Worm (Caenorhabditis elegans) whole organism, L4 larva: ENCODE data around the gene Y71H10B.1.

ENCODE experiments used
- F44E2.7 ChIP-seq: fragments of 200-800 bp; sonication (Bioruptor generic); IDR thresholded peaks from 2 replicates; pipeline ENCODE4 v2.1.2; 2022; ENCODE audit warnings: missing genetic modification characterization, missing compliant biosample characterization
- F49E8.2 ChIP-seq: sonication (generic microtip); optimal IDR thresholded peaks from 2 replicates; lab custom pipeline; 2016; ENCODE audit warnings: missing compliant biosample characterization, mild to moderate bottlenecking, missing genetic modification characterization, borderline replicate concordance
- R02D3.7 ChIP-seq: fragments of 150-350 bp; sonication (generic microtip); optimal IDR thresholded peaks from 3 replicates; lab custom pipeline; 2014; ENCODE audit warnings: missing biosample characterization, missing genetic modification characterization
- T20F7.1 ChIP-seq: fragments of 200-800 bp; sonication (Bioruptor generic); optimal IDR thresholded peaks from 2 replicates; lab custom pipeline; 2018; ENCODE audit warnings: mild to moderate bottlenecking, missing genetic modification characterization, missing compliant biosample characterization
- T26A8.4 ChIP-seq: fragments of 200-800 bp; sonication (Bioruptor generic); IDR thresholded peaks from 2 replicates; pipeline ENCODE4 v1.3.6; 2022; ENCODE audit warnings: missing genetic modification characterization, missing compliant biosample characterization
- Y48G9A.11 ChIP-seq: fragments of 200-800 bp; sonication (Bioruptor generic); IDR thresholded peaks from 2 replicates; pipeline ENCODE4 v1.3.6; 2022; ENCODE audit warnings: missing genetic modification reagents, missing genetic modification characterization, missing compliant biosample characterization
- Y5F2A.4 ChIP-seq: fragments of 200-800 bp; sonication (Bioruptor generic); optimal IDR thresholded peaks from 2 replicates; lab custom pipeline; 2018; ENCODE audit warnings: mild to moderate bottlenecking, missing genetic modification characterization, missing compliant biosample characterization
- ZK337.2 ChIP-seq: fragments of 200-800 bp; sonication (Bioruptor generic); IDR thresholded peaks from 2 replicates; pipeline ENCODE4 v1.3.6; 2022; ENCODE audit warnings: missing genetic modification reagents, missing genetic modification characterization, missing compliant biosample characterization
- aha-1 ChIP-seq: fragments of 150-350 bp; peaks from one replicate; lab custom pipeline; 2014; ENCODE audit warnings: missing biosample characterization, missing genetic modification characterization
- aly-2 ChIP-seq: sonication (generic microtip); optimal IDR thresholded peaks from 2 replicates; lab custom pipeline; 2018; ENCODE audit warnings: missing biosample characterization, missing genetic modification characterization
- ceh-28 ChIP-seq: fragments of 150-350 bp; optimal IDR thresholded peaks from 2 replicates; lab custom pipeline; 2014; ENCODE audit warnings: missing biosample characterization, missing genetic modification reagents, missing genetic modification characterization
- ces-1 ChIP-seq: fragments of 150-350 bp; sonication (generic microtip); optimal IDR thresholded peaks from 4 replicates; lab custom pipeline; 2014; ENCODE audit warnings: missing biosample characterization, missing genetic modification reagents, missing genetic modification characterization
- daf-19 ChIP-seq: fragments of 200-800 bp; sonication (Bioruptor generic); conservative IDR thresholded peaks from 2 replicates; pipeline ENCODE4 v1.3.6; 2022; ENCODE audit warnings: missing genetic modification characterization, missing compliant biosample characterization
- dpl-1 ChIP-seq: fragments of 150-350 bp; optimal IDR thresholded peaks from 2 replicates; lab custom pipeline; 2014; ENCODE audit warnings: missing biosample characterization, missing genetic modification reagents, missing genetic modification characterization
- duxl-1 ChIP-seq: sonication (generic microtip); optimal IDR thresholded peaks from 2 replicates; lab custom pipeline; 2016; ENCODE audit warnings: mild to moderate bottlenecking, missing genetic modification characterization, moderate library complexity, missing compliant biosample characterization; ENCODE audit not compliant: poor library complexity
- egl-43 ChIP-seq: fragments of 200-800 bp; sonication (Bioruptor generic); IDR thresholded peaks from 2 replicates; pipeline ENCODE4 v1.3.6; 2022; ENCODE audit warnings: missing genetic modification reagents, missing genetic modification characterization, missing compliant biosample characterization
- fkh-10 ChIP-seq: fragments of 150-350 bp; optimal IDR thresholded peaks from 2 replicates; lab custom pipeline; 2014; ENCODE audit warnings: missing biosample characterization, missing genetic modification reagents, missing genetic modification characterization
- gei-8 ChIP-seq: fragments of 200-800 bp; sonication (Bioruptor generic); optimal IDR thresholded peaks from 2 replicates; lab custom pipeline; 2018; ENCODE audit warnings: mild to moderate bottlenecking, missing genetic modification characterization, missing compliant biosample characterization
- hif-1 ChIP-seq, 2 experiments: sonication (generic microtip); optimal IDR thresholded peaks; 2 replicates each; lab custom pipeline; 2016 to 2017; ENCODE audit warnings: missing compliant biosample characterization in 2 of 2, missing genetic modification characterization in 2 of 2, missing genetic modification reagents in 2 of 2, missing genotype in 2 of 2, mild to moderate bottlenecking in 1 of 2
- hlh-11 ChIP-seq: fragments of 200-800 bp; sonication (Bioruptor generic); optimal IDR thresholded peaks from 2 replicates; lab custom pipeline; 2018; ENCODE audit warnings: mild to moderate bottlenecking, missing genetic modification characterization, missing compliant biosample characterization
- jun-1 ChIP-seq: fragments of 150-350 bp; optimal IDR thresholded peaks from 2 replicates; lab custom pipeline; 2014; ENCODE audit warnings: missing biosample characterization, missing genetic modification reagents, missing genetic modification characterization
- lim-7 ChIP-seq: fragments of 200-800 bp; sonication (Bioruptor generic); IDR thresholded peaks from 2 replicates; pipeline ENCODE4 v1.3.6; 2022; ENCODE audit warnings: missing genetic modification characterization, missing compliant biosample characterization
- lin-13 ChIP-seq: fragments of 150-350 bp; optimal IDR thresholded peaks from 2 replicates; lab custom pipeline; 2014; ENCODE audit warnings: missing biosample characterization, missing genetic modification reagents, missing genetic modification characterization
- lin-15B ChIP-seq: fragments of 150-350 bp; sonication (generic microtip); optimal IDR thresholded peaks from 3 replicates; lab custom pipeline; 2014; ENCODE audit warnings: missing biosample characterization, missing genetic modification characterization
- lin-29 ChIP-seq: fragments of 200-800 bp; sonication (Bioruptor generic); IDR thresholded peaks from 2 replicates; pipeline ENCODE4 v1.3.6; 2022; ENCODE audit warnings: missing genetic modification reagents, missing genetic modification characterization, missing compliant biosample characterization
- lin-38 ChIP-seq: fragments of 200-800 bp; sonication (Bioruptor generic); IDR thresholded peaks from 2 replicates; pipeline ENCODE4 v1.3.6; 2022; ENCODE audit warnings: missing genetic modification reagents, missing genetic modification characterization, missing compliant biosample characterization
- lsy-2 ChIP-seq, 2 experiments: fragments of 150-350 bp in 1 of 2; sonication (generic microtip) in 1 of 2; optimal IDR thresholded peaks; 2 replicates each; lab custom pipeline; 2014 to 2017; ENCODE audit warnings: missing biosample characterization in 2 of 2, missing genetic modification characterization in 2 of 2
- madf-5 ChIP-seq, 2 experiments: fragments of 200-800 bp; sonication (Bioruptor generic); IDR thresholded peaks; 2 replicates each; pipeline ENCODE4 v1.3.6; 2022; ENCODE audit warnings: missing compliant biosample characterization in 2 of 2, missing genetic modification characterization in 2 of 2
- mep-1 ChIP-seq: fragments of 150-350 bp; sonication (generic microtip); optimal IDR thresholded peaks from 3 replicates; lab custom pipeline; 2014; ENCODE audit warnings: missing biosample characterization, missing genetic modification characterization
- mes-2 ChIP-seq: sonication (generic microtip); optimal IDR thresholded peaks from 2 replicates; lab custom pipeline; 2016; ENCODE audit warnings: missing genotype, mild to moderate bottlenecking, missing genetic modification characterization, missing compliant biosample characterization; ENCODE audit not compliant: poor library complexity, severe bottlenecking
- nhr-10 ChIP-seq: fragments of 150-350 bp; optimal IDR thresholded peaks from 2 replicates; lab custom pipeline; 2014; ENCODE audit warnings: missing biosample characterization, missing genetic modification characterization
- nhr-102 ChIP-seq: sonication (generic microtip); optimal IDR thresholded peaks from 2 replicates; lab custom pipeline; 2016; ENCODE audit warnings: mild to moderate bottlenecking, missing genetic modification characterization, moderate library complexity, missing compliant biosample characterization
- nhr-111 ChIP-seq: fragments of 200-800 bp; sonication (Bioruptor generic); optimal IDR thresholded peaks from 2 replicates; lab custom pipeline; 2018; ENCODE audit warnings: mild to moderate bottlenecking, missing genetic modification characterization, missing compliant biosample characterization
- nhr-25 ChIP-seq: sonication (generic microtip); optimal IDR thresholded peaks from 2 replicates; lab custom pipeline; 2017; ENCODE audit warnings: missing genetic modification characterization, mild to moderate bottlenecking, missing compliant biosample characterization, antibody characterized with exemption, moderate library complexity, borderline replicate concordance; ENCODE audit not compliant: insufficient read depth
- nhr-48 ChIP-seq: sonication (generic microtip); optimal IDR thresholded peaks from 2 replicates; lab custom pipeline; 2016; ENCODE audit warnings: mild to moderate bottlenecking, missing genetic modification characterization, missing compliant biosample characterization
- nhr-76 ChIP-seq: fragments of 150-350 bp; optimal IDR thresholded peaks from 2 replicates; lab custom pipeline; 2014; ENCODE audit warnings: missing biosample characterization, missing genetic modification characterization
- pha-4 ChIP-seq, 2 experiments: fragments of 150-350 bp in 1 of 2; fragments of 200-800 bp in 1 of 2; sonication (Bioruptor generic) in 1 of 2; IDR thresholded peaks in 1 of 2; optimal IDR thresholded peaks in 1 of 2; 2 replicates each; pipeline versions ENCODE4 v1.3.6 to Lab custom; 2014 to 2022; ENCODE audit warnings: missing genetic modification characterization in 2 of 2, missing genetic modification reagents in 2 of 2, missing biosample characterization in 1 of 2, missing compliant biosample characterization in 1 of 2
- php-3 ChIP-seq: fragments of 200-800 bp; sonication (Bioruptor generic); IDR thresholded peaks from 2 replicates; pipeline ENCODE4 v1.3.6; 2022; ENCODE audit warnings: missing genetic modification reagents, missing genetic modification characterization, missing compliant biosample characterization
- sdz-12 ChIP-seq: fragments of 200-800 bp; sonication (Bioruptor generic); optimal IDR thresholded peaks from 2 replicates; lab custom pipeline; 2018; ENCODE audit warnings: mild to moderate bottlenecking, missing genetic modification characterization, missing compliant biosample characterization
- skn-1 ChIP-seq: fragments of 150-350 bp; optimal IDR thresholded peaks from 2 replicates; lab custom pipeline; 2014; ENCODE audit warnings: missing biosample characterization, missing genetic modification characterization
- snpc-4 ChIP-seq: fragments of 150-350 bp; optimal IDR thresholded peaks from 2 replicates; lab custom pipeline; 2014; ENCODE audit warnings: missing biosample characterization, missing genetic modification characterization
- spr-1 ChIP-seq: sonication (generic microtip); optimal IDR thresholded peaks from 2 replicates; lab custom pipeline; 2016; ENCODE audit warnings: mild to moderate bottlenecking, missing genetic modification characterization, missing compliant biosample characterization
- tag-97 ChIP-seq: fragments of 200-800 bp; sonication (Bioruptor generic); IDR thresholded peaks from 2 replicates; pipeline ENCODE4 v1.3.6; 2022; ENCODE audit warnings: missing genetic modification characterization, missing compliant biosample characterization
- tra-1 ChIP-seq: fragments of 200-800 bp; sonication (Bioruptor generic); IDR thresholded peaks from 2 replicates; pipeline ENCODE4 v1.3.6; 2022; ENCODE audit warnings: missing genetic modification reagents, missing genetic modification characterization, missing compliant biosample characterization
- unc-62 ChIP-seq, 3 experiments: fragments of 150-350 bp in 1 of 3; sonication (generic microtip); optimal IDR thresholded peaks in 2 of 3; peaks in 1 of 3; 1 replicate in 1 of 3; 2 replicates in 2 of 3; lab custom pipeline; 2014 to 2017; ENCODE audit warnings: missing biosample characterization in 3 of 3, missing genetic modification characterization in 3 of 3, missing genetic modification reagents in 3 of 3, missing genotype in 1 of 3

Y71H10B.1 gene

DNA sequence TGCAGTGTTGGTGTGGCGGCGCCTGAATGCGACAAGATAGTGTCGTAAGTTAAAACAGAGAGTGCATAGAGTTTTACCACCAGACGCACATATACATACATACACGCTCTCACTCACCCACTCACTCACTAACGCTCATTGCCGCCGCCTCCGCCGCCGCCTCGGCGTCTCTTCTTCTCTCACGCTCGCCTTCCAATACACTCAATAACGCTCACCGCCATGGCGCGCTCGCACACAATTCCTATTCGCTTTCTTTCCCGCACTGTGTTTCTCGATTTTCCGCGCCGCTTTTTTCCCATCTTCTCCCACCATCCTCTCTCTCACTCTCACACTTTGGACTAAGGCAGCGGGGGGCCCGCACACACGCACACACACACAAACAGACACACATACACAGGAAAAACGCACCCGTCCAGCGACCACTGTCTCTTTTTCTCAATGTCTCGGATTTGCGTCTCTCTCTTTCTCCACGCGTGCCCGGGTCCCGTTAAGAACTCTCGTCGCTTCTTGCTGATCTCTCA lies 12.4 kb upstream of the Y71H10B.1 start, which contains the start of gene kin-29 (continued):
- no peak for TF ChIP-seq R02D3.7 (tag; lab: Kevin White, UChicago)
- peak; percentile 42 for TF ChIP-seq gei-8
- no peak for TF ChIP-seq tag-97 (GFP tag; lab: Robert Waterston, UW)
- TF ChIP-seq T20F7.1 (GFP tag; lab: Kevin White, UChicago) = peak; percentile 57
- TF ChIP-seq hif-1 (tag; optimal IDR thresholded peaks at IDR 0.05; lab: Kevin White, UChicago) = peak; percentile 45 to 90
- TF ChIP-seq hlh-11 (tag; lab: Kevin White, UChicago) = peak; percentile 95
- peak; percentile 82 for TF ChIP-seq nhr-10
- TF ChIP-seq aly-2 = no peak
- no peak for TF ChIP-seq F44E2.7
- TF ChIP-seq ZK337.2 = no peak
- TF ChIP-seq ceh-28 (tag; lab: Kevin White, UChicago) = peak; percentile 62
- TF ChIP-seq fkh-10 (GFP tag; lab: Kevin White, UChicago) = peak; percentile 93

DNA sequence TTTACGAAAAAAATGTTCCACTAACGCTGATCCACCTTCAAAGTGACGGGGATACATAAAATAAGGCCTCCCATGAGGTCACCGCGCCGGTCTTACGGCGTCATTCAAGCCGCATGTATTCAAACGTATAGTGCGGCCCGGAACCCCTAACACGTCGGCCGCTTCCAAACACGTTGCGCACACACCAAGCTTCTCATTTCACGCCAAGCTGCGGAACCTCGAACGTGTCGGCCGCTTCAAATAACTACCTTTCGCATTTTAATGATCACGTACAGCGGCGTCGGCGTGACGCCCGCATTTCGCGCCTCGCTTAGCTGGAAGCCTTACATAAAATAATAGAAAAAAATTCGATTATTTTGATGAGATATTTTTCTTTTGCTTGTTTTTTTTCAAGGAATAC lies 3.4 kb upstream of the Y71H10B.1 start:
- TF ChIP-seq jun-1 (tag; lab: Kevin White, UChicago) = no peak
- TF ChIP-seq T26A8.4 (GFP tag; lab: Robert Waterston, UW) = 0 out of 2 replicates have a peak, but pooled peaks have one; percentile 32
- TF ChIP-seq lsy-2 (tag; optimal IDR thresholded peaks at IDR 0.05; lab: Kevin White, UChicago) = no peak
- 0 out of 2 replicates have a peak, but pooled peaks have one; percentile 42 for TF ChIP-seq tra-1 (GFP tag; lab: Robert Waterston, UW)
- no peak for TF ChIP-seq nhr-76 (tag; lab: Kevin White, UChicago)
- TF ChIP-seq lim-7 = 0 out of 2 replicates have a peak, but pooled peaks have one; percentile 23
- peak; percentile 74 for TF ChIP-seq egl-43 (GFP tag; lab: Robert Waterston, UW)
- TF ChIP-seq mes-2 (tag; lab: Kevin White, UChicago) = no peak
- TF ChIP-seq nhr-102 (tag; lab: Kevin White, UChicago) = peak; percentile 12
- TF ChIP-seq php-3 = 0 out of 2 replicates have a peak, but pooled peaks have one; percentile 13
- TF ChIP-seq lin-15B = no peak
- peak; percentile 31 for TF ChIP-seq hlh-11 (tag; lab: Kevin White, UChicago)
- no peak for TF ChIP-seq tag-97 (GFP tag; lab: Robert Waterston, UW)
- TF ChIP-seq daf-19 (GFP tag; lab: Robert Waterston, UW) = no peak
- no peak for TF ChIP-seq pha-4 (GFP tag; IDR thresholded peaks at IDR 0.05; lab: Robert Waterston, UW)
- TF ChIP-seq pha-4 (tag; optimal IDR thresholded peaks at IDR 0.05; lab: Kevin White, UChicago) = no peak
- TF ChIP-seq snpc-4 (tag; lab: Kevin White, UChicago) = peak; percentile 72
- no peak for TF ChIP-seq Y5F2A.4 (GFP tag; lab: Kevin White, UChicago)
- no peak for TF ChIP-seq F49E8.2 (tag; lab: Kevin White, UChicago)
- no peak for TF ChIP-seq dpl-1 (GFP tag; lab: Kevin White, UChicago)
- TF ChIP-seq hif-1 (tag; optimal IDR thresholded peaks at IDR 0.05; lab: Kevin White, UChicago) = peak in 1 of 2 experiments; percentile 28
- no peak for TF ChIP-seq duxl-1 (tag; lab: Kevin White, UChicago)

DNA sequence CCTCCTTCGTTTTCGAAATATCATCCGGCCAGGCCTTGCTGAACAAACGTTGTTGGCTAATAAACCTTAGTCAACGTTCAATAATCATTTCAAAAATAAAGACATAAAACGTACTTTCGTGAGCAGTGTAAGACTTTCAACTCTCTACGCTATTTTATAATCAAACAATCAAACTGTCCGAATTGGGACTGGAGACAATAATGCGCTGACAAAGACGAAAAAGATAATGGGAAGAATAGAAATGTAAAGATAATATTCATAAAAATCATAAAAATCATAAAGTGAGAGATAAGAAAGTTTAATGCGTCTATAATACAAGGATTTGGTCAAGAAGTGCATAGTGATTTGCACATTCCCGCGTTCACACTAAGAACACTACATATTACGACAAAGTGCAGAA lies 1.7 kb upstream of the Y71H10B.1 start:
- TF ChIP-seq gei-8 (no peak), dpl-1 (GFP tag; lab: Kevin White, UChicago) (no peak), lin-38 (GFP tag; lab: Robert Waterston, UW) (no peak), Y48G9A.11 (GFP tag; lab: Robert Waterston, UW) (no peak), unc-62 (GFP tag; optimal IDR thresholded peaks at IDR 0.05 in 1 of 2; lab: Kevin White, UChicago) (no peak), unc-62 (tag; optimal IDR thresholded peaks at IDR 0.05; lab: Kevin White, UChicago) (no peak), mep-1 (tag; lab: Kevin White, UChicago) (peak; percentile 37), nhr-25 (tag; lab: Kevin White, UChicago) (no peak), mes-2 (tag; lab: Kevin White, UChicago) (peak; percentile 2), lin-15B (no peak), sdz-12 (GFP tag; lab: Kevin White, UChicago) (no peak), spr-1 (tag; lab: Kevin White, UChicago) (no peak), madf-5 (GFP tag; IDR thresholded peaks at IDR 0.05; lab: Robert Waterston, UW) (no peak), ces-1 (GFP tag; lab: Kevin White, UChicago) (no peak), F44E2.7 (no peak), lin-13 (GFP tag; lab: Kevin White, UChicago) (no peak), nhr-48 (tag; lab: Kevin White, UChicago) (peak; percentile 30), jun-1 (tag; lab: Kevin White, UChicago) (no peak), skn-1 (tag; lab: Kevin White, UChicago) (no peak), aha-1 (no peak), nhr-111 (GFP tag; lab: Kevin White, UChicago) (no peak), aly-2 (no peak), ceh-28 (tag; lab: Kevin White, UChicago) (no peak), lin-29 (no peak)
